Worm (Caenorhabditis elegans) whole organism, L4 larva: Measurements from ENCODE around the gene pig-1.

ENCODE experiments used
- F10B5.3 ChIP-seq: sonication (generic microtip); optimal IDR thresholded peaks from 2 replicates; lab custom pipeline; 2016; ENCODE audit warnings: mild to moderate bottlenecking, missing genetic modification characterization, missing compliant biosample characterization
- F26F4.8 ChIP-seq: fragments of 200-800 bp; sonication (Bioruptor generic); conservative IDR thresholded peaks from 2 replicates; pipeline ENCODE4 v1.3.6; 2022; ENCODE audit warnings: missing genetic modification characterization, missing compliant biosample characterization
- F44E2.7 ChIP-seq: fragments of 200-800 bp; sonication (Bioruptor generic); IDR thresholded peaks from 2 replicates; pipeline ENCODE4 v2.1.2; 2022; ENCODE audit warnings: missing genetic modification characterization, missing compliant biosample characterization
- F49E8.2 ChIP-seq: sonication (generic microtip); optimal IDR thresholded peaks from 2 replicates; lab custom pipeline; 2016; ENCODE audit warnings: missing compliant biosample characterization, mild to moderate bottlenecking, missing genetic modification characterization, borderline replicate concordance
- T20F7.1 ChIP-seq: fragments of 200-800 bp; sonication (Bioruptor generic); optimal IDR thresholded peaks from 2 replicates; lab custom pipeline; 2018; ENCODE audit warnings: mild to moderate bottlenecking, missing genetic modification characterization, missing compliant biosample characterization
- T26A8.4 ChIP-seq: fragments of 200-800 bp; sonication (Bioruptor generic); IDR thresholded peaks from 2 replicates; pipeline ENCODE4 v1.3.6; 2022; ENCODE audit warnings: missing genetic modification characterization, missing compliant biosample characterization
- Y105C5A.15 ChIP-seq: fragments of 200-800 bp; sonication (Bioruptor generic); IDR thresholded peaks from 2 replicates; pipeline ENCODE4 v1.3.6; 2022; ENCODE audit warnings: missing genetic modification characterization, missing compliant biosample characterization
- Y48G9A.11 ChIP-seq: fragments of 200-800 bp; sonication (Bioruptor generic); IDR thresholded peaks from 2 replicates; pipeline ENCODE4 v1.3.6; 2022; ENCODE audit warnings: missing genetic modification reagents, missing genetic modification characterization, missing compliant biosample characterization
- Y5F2A.4 ChIP-seq: fragments of 200-800 bp; sonication (Bioruptor generic); optimal IDR thresholded peaks from 2 replicates; lab custom pipeline; 2018; ENCODE audit warnings: mild to moderate bottlenecking, missing genetic modification characterization, missing compliant biosample characterization
- Y75B8A.6 ChIP-seq: fragments of 200-800 bp; sonication (Bioruptor generic); IDR thresholded peaks from 2 replicates; pipeline ENCODE4 v1.3.6; 2022; ENCODE audit warnings: missing genetic modification reagents, missing genetic modification characterization, missing compliant biosample characterization
- ZK337.2 ChIP-seq: fragments of 200-800 bp; sonication (Bioruptor generic); IDR thresholded peaks from 2 replicates; pipeline ENCODE4 v1.3.6; 2022; ENCODE audit warnings: missing genetic modification reagents, missing genetic modification characterization, missing compliant biosample characterization
- ZK546.5 ChIP-seq, 2 experiments: sonication (generic microtip); optimal IDR thresholded peaks; 2 replicates each; lab custom pipeline; 2017; ENCODE audit warnings: missing biosample characterization in 2 of 2, missing genetic modification characterization in 2 of 2
- aha-1 ChIP-seq: fragments of 150-350 bp; peaks from one replicate; lab custom pipeline; 2014; ENCODE audit warnings: missing biosample characterization, missing genetic modification characterization
- aly-2 ChIP-seq: sonication (generic microtip); optimal IDR thresholded peaks from 2 replicates; lab custom pipeline; 2018; ENCODE audit warnings: missing biosample characterization, missing genetic modification characterization
- ama-1 ChIP-seq: fragments of 150-350 bp; optimal IDR thresholded peaks from 2 replicates; lab custom pipeline; 2014; ENCODE audit warnings: inconsistent platforms, mixed read lengths
- attf-4 ChIP-seq: sonication (generic microtip); optimal IDR thresholded peaks from 3 replicates; lab custom pipeline; 2017; ENCODE audit warnings: missing biosample characterization, missing genetic modification characterization
- ceh-20 ChIP-seq: fragments of 200-800 bp; sonication (Bioruptor generic); IDR thresholded peaks from 2 replicates; pipeline ENCODE4 v1.3.6; 2022; ENCODE audit warnings: missing genetic modification reagents, missing genetic modification characterization, missing compliant biosample characterization
- ceh-32 ChIP-seq: sonication (generic microtip); optimal IDR thresholded peaks from 2 replicates; lab custom pipeline; 2016; ENCODE audit warnings: mild to moderate bottlenecking, missing genetic modification characterization, missing compliant biosample characterization; ENCODE audit not compliant: poor library complexity
- ces-1 ChIP-seq: fragments of 150-350 bp; sonication (generic microtip); optimal IDR thresholded peaks from 4 replicates; lab custom pipeline; 2014; ENCODE audit warnings: missing biosample characterization, missing genetic modification reagents, missing genetic modification characterization
- ctbp-1 ChIP-seq: fragments of 200-800 bp; sonication (Bioruptor generic); IDR thresholded peaks from 2 replicates; pipeline ENCODE4 v1.3.6; 2022; ENCODE audit warnings: missing genetic modification reagents, missing genetic modification characterization, missing compliant biosample characterization
- daf-19 ChIP-seq: fragments of 200-800 bp; sonication (Bioruptor generic); conservative IDR thresholded peaks from 2 replicates; pipeline ENCODE4 v1.3.6; 2022; ENCODE audit warnings: missing genetic modification characterization, missing compliant biosample characterization
- daf-8 ChIP-seq: fragments of 200-800 bp; sonication (Bioruptor generic); IDR thresholded peaks from 2 replicates; pipeline ENCODE4 v1.3.6; 2022; ENCODE audit warnings: missing genetic modification characterization, missing compliant biosample characterization
- dmd-8 ChIP-seq: fragments of 200-800 bp; sonication (Bioruptor generic); IDR thresholded peaks from 2 replicates; pipeline ENCODE4 v1.3.6; 2022; ENCODE audit warnings: missing genetic modification characterization, missing compliant biosample characterization
- duxl-1 ChIP-seq: sonication (generic microtip); optimal IDR thresholded peaks from 2 replicates; lab custom pipeline; 2016; ENCODE audit warnings: mild to moderate bottlenecking, missing genetic modification characterization, moderate library complexity, missing compliant biosample characterization; ENCODE audit not compliant: poor library complexity
- fkh-10 ChIP-seq: fragments of 150-350 bp; optimal IDR thresholded peaks from 2 replicates; lab custom pipeline; 2014; ENCODE audit warnings: missing biosample characterization, missing genetic modification reagents, missing genetic modification characterization
- fos-1 ChIP-seq: fragments of 150-350 bp; optimal IDR thresholded peaks from 2 replicates; lab custom pipeline; 2014; ENCODE audit warnings: missing biosample characterization, missing genetic modification characterization
- jun-1 ChIP-seq: fragments of 150-350 bp; optimal IDR thresholded peaks from 2 replicates; lab custom pipeline; 2014; ENCODE audit warnings: missing biosample characterization, missing genetic modification reagents, missing genetic modification characterization
- lin-13 ChIP-seq: fragments of 150-350 bp; optimal IDR thresholded peaks from 2 replicates; lab custom pipeline; 2014; ENCODE audit warnings: missing biosample characterization, missing genetic modification reagents, missing genetic modification characterization
- lir-3 ChIP-seq: sonication (generic microtip); optimal IDR thresholded peaks from 2 replicates; lab custom pipeline; 2016; ENCODE audit warnings: mild to moderate bottlenecking, missing genetic modification characterization, missing compliant biosample characterization
- lsy-2 ChIP-seq, 2 experiments: fragments of 150-350 bp in 1 of 2; sonication (generic microtip) in 1 of 2; optimal IDR thresholded peaks; 2 replicates each; lab custom pipeline; 2014 to 2017; ENCODE audit warnings: missing biosample characterization in 2 of 2, missing genetic modification characterization in 2 of 2
- madf-9 ChIP-seq: fragments of 200-800 bp; sonication (Bioruptor generic); conservative IDR thresholded peaks from 2 replicates; pipeline ENCODE4 v1.3.6; 2022; ENCODE audit warnings: missing genetic modification reagents, missing genetic modification characterization, missing compliant biosample characterization
- mdl-1 ChIP-seq, 2 experiments: fragments of 150-350 bp in 1 of 2; sonication (generic microtip) in 1 of 2; optimal IDR thresholded peaks; 2 replicates each; lab custom pipeline; 2014 to 2017; ENCODE audit warnings: missing biosample characterization in 2 of 2, missing genetic modification characterization in 2 of 2
- mdt-29 ChIP-seq: fragments of 200-800 bp; sonication (Bioruptor generic); IDR thresholded peaks from 2 replicates; pipeline ENCODE4 v1.3.6; 2022; ENCODE audit warnings: missing genetic modification reagents, missing genetic modification characterization, missing compliant biosample characterization
- mxl-3 ChIP-seq: fragments of 200-800 bp; sonication (Bioruptor generic); optimal IDR thresholded peaks from 2 replicates; lab custom pipeline; 2018; ENCODE audit warnings: mild to moderate bottlenecking, missing genetic modification characterization, missing compliant biosample characterization
- nhr-10 ChIP-seq: fragments of 150-350 bp; optimal IDR thresholded peaks from 2 replicates; lab custom pipeline; 2014; ENCODE audit warnings: missing biosample characterization, missing genetic modification characterization
- nhr-11 ChIP-seq: fragments of 150-350 bp; optimal IDR thresholded peaks from 2 replicates; lab custom pipeline; 2014; ENCODE audit warnings: missing biosample characterization, missing genetic modification characterization
- nhr-111 ChIP-seq: fragments of 200-800 bp; sonication (Bioruptor generic); optimal IDR thresholded peaks from 2 replicates; lab custom pipeline; 2018; ENCODE audit warnings: mild to moderate bottlenecking, missing genetic modification characterization, missing compliant biosample characterization
- nhr-28 ChIP-seq: fragments of 150-350 bp; optimal IDR thresholded peaks from 2 replicates; lab custom pipeline; 2014; ENCODE audit warnings: missing biosample characterization, missing genetic modification characterization
- nhr-41 ChIP-seq: fragments of 200-800 bp; sonication (Bioruptor generic); IDR thresholded peaks from 2 replicates; pipeline ENCODE4 v1.3.6; 2022; ENCODE audit warnings: missing genetic modification reagents, missing genetic modification characterization, missing compliant biosample characterization
- nhr-42 ChIP-seq: fragments of 200-800 bp; sonication (Bioruptor generic); IDR thresholded peaks from 2 replicates; pipeline ENCODE4 v1.3.6; 2022; ENCODE audit warnings: missing genetic modification characterization, missing compliant biosample characterization
- nhr-6 ChIP-seq: fragments of 150-350 bp; optimal IDR thresholded peaks from 2 replicates; lab custom pipeline; 2014; ENCODE audit warnings: missing biosample characterization, missing genetic modification characterization
- pqm-1 ChIP-seq: sonication (generic microtip); optimal IDR thresholded peaks from 2 replicates; lab custom pipeline; 2017; ENCODE audit warnings: missing biosample characterization, missing genetic modification characterization
- saeg-2 ChIP-seq: fragments of 200-800 bp; sonication (Bioruptor generic); IDR thresholded peaks from 2 replicates; pipeline ENCODE4 v1.3.6; 2022; ENCODE audit warnings: missing genetic modification reagents, missing genetic modification characterization, missing compliant biosample characterization
- sdz-12 ChIP-seq: fragments of 200-800 bp; sonication (Bioruptor generic); optimal IDR thresholded peaks from 2 replicates; lab custom pipeline; 2018; ENCODE audit warnings: mild to moderate bottlenecking, missing genetic modification characterization, missing compliant biosample characterization
- set-16 ChIP-seq: fragments of 200-800 bp; sonication (Bioruptor generic); IDR thresholded peaks from 2 replicates; pipeline ENCODE4 v1.3.6; 2022; ENCODE audit warnings: missing genetic modification reagents, missing genetic modification characterization, missing compliant biosample characterization
- skn-1 ChIP-seq: fragments of 150-350 bp; optimal IDR thresholded peaks from 2 replicates; lab custom pipeline; 2014; ENCODE audit warnings: missing biosample characterization, missing genetic modification characterization
- snpc-4 ChIP-seq: fragments of 150-350 bp; optimal IDR thresholded peaks from 2 replicates; lab custom pipeline; 2014; ENCODE audit warnings: missing biosample characterization, missing genetic modification characterization
- spr-1 ChIP-seq: sonication (generic microtip); optimal IDR thresholded peaks from 2 replicates; lab custom pipeline; 2016; ENCODE audit warnings: mild to moderate bottlenecking, missing genetic modification characterization, missing compliant biosample characterization
- spr-3 ChIP-seq: fragments of 200-800 bp; sonication (Bioruptor generic); optimal IDR thresholded peaks from 2 replicates; lab custom pipeline; 2018; ENCODE audit warnings: mild to moderate bottlenecking, missing genetic modification characterization, missing compliant biosample characterization
- unc-130 ChIP-seq: sonication (generic microtip); optimal IDR thresholded peaks from 2 replicates; lab custom pipeline; 2016; ENCODE audit warnings: missing genetic modification reagents, missing genetic modification characterization, missing compliant biosample characterization
- zfp-2 ChIP-seq: sonication (generic microtip); optimal IDR thresholded peaks from 2 replicates; lab custom pipeline; 2016; ENCODE audit warnings: mild to moderate bottlenecking, missing genetic modification characterization, missing compliant biosample characterization
- zfp-3 ChIP-seq: fragments of 200-800 bp; sonication (Bioruptor generic); conservative IDR thresholded peaks from 2 replicates; pipeline ENCODE4 v1.3.6; 2022; ENCODE audit warnings: missing genetic modification reagents, missing genetic modification characterization, missing compliant biosample characterization
- zip-2 ChIP-seq: fragments of 150-350 bp; optimal IDR thresholded peaks from 2 replicates; lab custom pipeline; 2014; ENCODE audit warnings: missing biosample characterization, missing genetic modification characterization
- ztf-11 ChIP-seq: fragments of 150-350 bp; optimal IDR thresholded peaks from 2 replicates; lab custom pipeline; 2014; ENCODE audit warnings: missing biosample characterization, missing genetic modification characterization

Gene pig-1

DNA sequence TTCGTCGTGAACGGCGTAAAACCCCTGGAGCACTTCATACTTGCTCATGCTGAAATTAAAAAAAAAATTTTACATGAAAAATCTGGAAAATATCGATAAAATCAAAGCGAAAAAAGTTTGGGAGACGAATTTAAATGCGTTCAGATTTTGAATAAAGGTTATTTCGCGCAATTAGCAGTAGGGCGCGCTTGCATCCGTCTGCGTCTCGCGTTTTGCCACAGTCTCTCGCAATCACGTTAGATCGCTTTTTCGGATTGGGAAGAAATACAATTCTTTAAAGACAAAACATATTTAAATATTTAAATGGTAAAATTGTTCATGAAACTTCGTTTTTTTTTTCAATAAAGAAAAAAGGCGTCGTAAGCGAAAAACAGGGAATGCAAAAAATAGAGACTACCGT, at the start of gene pig-1:
TSS of gene pig-1 (minus strand) at position 49 of the 400 bp plus-strand sequence.
- TF ChIP-seq unc-130 (GFP tag; lab: Kevin White, UChicago) (peak; percentile 30), fos-1 (no peak), Y48G9A.11 (GFP tag; lab: Robert Waterston, UW) (0 out of 2 replicates have a peak, but pooled peaks have one; percentile 19), daf-19 (GFP tag; lab: Robert Waterston, UW) (no peak), lin-13 (GFP tag; lab: Kevin White, UChicago) (peak; percentile 2), ceh-32 (no peak), lsy-2 (tag; optimal IDR thresholded peaks at IDR 0.05; lab: Kevin White, UChicago) (no peak), attf-4 (no peak), aha-1 (tag; lab: Kevin White, UChicago) (peak; percentile 87), nhr-28 (tag; lab: Kevin White, UChicago) (peak; percentile 23), ZK546.5 (tag; optimal IDR thresholded peaks at IDR 0.05; lab: Kevin White, UChicago) (no peak), nhr-41 (GFP tag; lab: Robert Waterston, UW) (no peak), nhr-42 (no peak), Y75B8A.6 (no peak), spr-3 (GFP tag; lab: Kevin White, UChicago) (no peak), nhr-6 (tag; lab: Kevin White, UChicago) (peak; percentile 50), zfp-2 (tag; lab: Kevin White, UChicago) (no peak), mdt-29 (no peak), F26F4.8 (GFP tag; lab: Robert Waterston, UW) (no peak), mdl-1 (tag; optimal IDR thresholded peaks at IDR 0.05; lab: Kevin White, UChicago) (no peak), mxl-3 (GFP tag; lab: Kevin White, UChicago) (no peak), duxl-1 (tag; lab: Kevin White, UChicago) (no peak), nhr-10 (tag; lab: Kevin White, UChicago) (no peak), nhr-11 (tag; lab: Kevin White, UChicago) (no peak), lir-3 (tag; lab: Kevin White, UChicago) (no peak), zip-2 (tag; lab: Kevin White, UChicago) (no peak), ama-1 (no peak), ctbp-1 (no peak), ZK337.2 (no peak), F10B5.3 (no peak), spr-1 (tag; lab: Kevin White, UChicago) (no peak), ztf-11 (tag; lab: Kevin White, UChicago) (no peak), snpc-4 (no peak), T20F7.1 (GFP tag; lab: Kevin White, UChicago) (no peak), nhr-111 (GFP tag; lab: Kevin White, UChicago) (no peak), F44E2.7 (GFP tag; lab: Robert Waterston, UW) (no peak), ceh-20 (no peak), saeg-2 (GFP tag; lab: Robert Waterston, UW) (no peak), Y105C5A.15 (GFP tag; lab: Robert Waterston, UW) (no peak), jun-1 (no peak), daf-8 (GFP tag; lab: Robert Waterston, UW) (no peak), sdz-12 (no peak), zfp-3 (GFP tag; lab: Robert Waterston, UW) (no peak), fkh-10 (GFP tag; lab: Kevin White, UChicago) (peak; percentile 27), madf-9 (no peak), set-16 (GFP tag; lab: Robert Waterston, UW) (no peak), pqm-1 (tag; lab: Kevin White, UChicago) (no peak), dmd-8 (GFP tag; lab: Robert Waterston, UW) (no peak), F49E8.2 (no peak), Y5F2A.4 (GFP tag; lab: Kevin White, UChicago) (no peak), aly-2 (tag; lab: Kevin White, UChicago) (no peak), ces-1 (GFP tag; lab: Kevin White, UChicago) (no peak), T26A8.4 (no peak), skn-1 (no peak)
